Worm (Caenorhabditis elegans) whole organism, young adult: ENCODE measurements around the gene npp-18.
"Not testable (repeated sequence)": the region's sequence is repeated elsewhere in the genome, so short reads cannot be mapped to it uniquely, and the experiment has no call there.

Source experiments
- efl-1 ChIP-seq: fragments of 150-350 bp; optimal IDR thresholded peaks from 2 replicates; lab custom pipeline; 2014; ENCODE audit warnings: missing biosample characterization, missing genetic modification reagents, missing genetic modification characterization
- tbp1 ChIP-seq: fragments of 200-800 bp; sonication (Bioruptor generic); optimal IDR thresholded peaks from 2 replicates; lab custom pipeline; 2018; ENCODE audit warnings: mild to moderate bottlenecking, missing genetic modification characterization, missing compliant biosample characterization

- TF ChIP-seq efl-1; tbp1 (GFP tag; lab: Kevin White, UChicago): not testable (repeated sequence)
These were observed 3.6 kb upstream of the npp-18 start, which contains the start of gene set-25 for ce11 chrIII:13292971-13293514.
